Fruit fly (Drosophila melanogaster) S2 (cell line): ENCODE data around the gene CG12259.
"Not testable (repeated sequence)": the region's sequence is repeated elsewhere in the genome, so short reads cannot be mapped to it uniquely, and the experiment has no call there.

Experiments
- CG8478 ChIP-seq: fragments of >200 bp; optimal IDR thresholded peaks from 2 replicates; lab custom pipeline; 2018
- CTCF ChIP-seq, 2 experiments: fragments of >200 bp; optimal IDR thresholded peaks; 2 replicates each; lab custom pipeline; 2018

The CG12259 gene

dm6 chr3R:27920883-27921282 is at the start of gene CG12259:
TSS of gene CG12259 (minus strand) at chr3R:27921089.
- TF ChIP-seq CTCF (optimal IDR thresholded peaks at IDR 0.05; lab: Kevin White, UChicago), result no peak
- TF ChIP-seq CG8478 (lab: Kevin White, UChicago), result no peak

- TF ChIP-seq CG8478 (lab: Kevin White, UChicago); CTCF (optimal IDR thresholded peaks at IDR 0.05; lab: Kevin White, UChicago): not testable (repeated sequence)
Measured at dm6 chr3R:27963119-27963518, 42.2 kb upstream of the CG12259 start, which contains the start of the genes CG31131 and CG4849. TSS of gene CG31131 (minus strand) at chr3R:27963219. TSS of gene CG4849 (plus strand) at chr3R:27963415.

dm6 chr3R:27960473-27960872 is 39.6 kb upstream of the CG12259 start, which contains the start of gene CG31253:
TSS of gene CG31253 (minus strand) at chr3R:27960573.
- not testable (repeated sequence) for TF ChIP-seq CG8478 (lab: Kevin White, UChicago); CTCF (optimal IDR thresholded peaks at IDR 0.05; lab: Kevin White, UChicago)

- TF ChIP-seq CTCF (optimal IDR thresholded peaks at IDR 0.05; lab: Kevin White, UChicago); CG8478 (lab: Kevin White, UChicago): not testable (repeated sequence)
Measured at dm6 chr3R:27959145-27959544, 38.3 kb upstream of the CG12259 start, which contains the start of the genes CG42487 and CG4884. TSS of gene CG42487 (minus strand) at chr3R:27959245. TSS of gene CG4884 (minus strand) at chr3R:27959245.

dm6 chr3R:27957967-27958366 is 37.1 kb upstream of the CG12259 start:
- no peak for TF ChIP-seq CG8478 (lab: Kevin White, UChicago)
- TF ChIP-seq CTCF (optimal IDR thresholded peaks at IDR 0.05; lab: Kevin White, UChicago), result no peak

dm6 chr3R:27954533-27954932 is 33.6 kb upstream of the CG12259 start, which contains the start of gene Nep7:
TSS of gene Nep7 (plus strand) at chr3R:27954917.
- TF ChIP-seq CG8478 (lab: Kevin White, UChicago), result no peak
- no peak for TF ChIP-seq CTCF (optimal IDR thresholded peaks at IDR 0.05; lab: Kevin White, UChicago)

dm6 chr3R:27953890-27954289 is 33.0 kb upstream of the CG12259 start, which contains the start of gene CG4951:
TSS of gene CG4951 (minus strand) at chr3R:27954112.
- TF ChIP-seq CG8478 (lab: Kevin White, UChicago) (no peak), CTCF (optimal IDR thresholded peaks at IDR 0.05; lab: Kevin White, UChicago) (no peak)

dm6 chr3R:27948421-27948906 is 27.6 kb upstream of the CG12259 start, which contains the start of gene Gp93:
TSS of gene Gp93 (plus strand) at chr3R:27948711.
- TF ChIP-seq CG8478 (lab: Kevin White, UChicago), result no peak
- TF ChIP-seq CTCF (optimal IDR thresholded peaks at IDR 0.05; lab: Kevin White, UChicago), result no peak

- TF ChIP-seq CG8478 (lab: Kevin White, UChicago) (no peak), CTCF (optimal IDR thresholded peaks at IDR 0.05; lab: Kevin White, UChicago) (peak in 1 of 2 experiments; percentile 18)
Measured at dm6 chr3R:27947682-27948245, 26.9 kb upstream of the CG12259 start, which contains the start of gene mfrn. TSS of gene mfrn (minus strand) at chr3R:27948021.

- no peak for TF ChIP-seq CG8478 (lab: Kevin White, UChicago)
- no peak for TF ChIP-seq CTCF (optimal IDR thresholded peaks at IDR 0.05; lab: Kevin White, UChicago)
Measured at dm6 chr3R:27946555-27947204, 25.8 kb upstream of the CG12259 start.

dm6 chr3R:27945398-27945797 is 24.5 kb upstream of the CG12259 start:
- TF ChIP-seq CG8478 (lab: Kevin White, UChicago) (no peak), CTCF (optimal IDR thresholded peaks at IDR 0.05; lab: Kevin White, UChicago) (no peak)

- TF ChIP-seq CTCF (optimal IDR thresholded peaks at IDR 0.05; lab: Kevin White, UChicago) (no peak), CG8478 (lab: Kevin White, UChicago) (no peak)
Measured at dm6 chr3R:27937752-27938694, 17.1 kb upstream of the CG12259 start, which contains the start of the genes NSD and BOD1. TSS of gene NSD (minus strand) at chr3R:27937853. TSS of gene BOD1 (plus strand) at chr3R:27938245.

- TF ChIP-seq CG8478 (lab: Kevin White, UChicago), result no peak
- no peak for TF ChIP-seq CTCF (optimal IDR thresholded peaks at IDR 0.05; lab: Kevin White, UChicago)
Measured at dm6 chr3R:27931461-27931860, 10.6 kb upstream of the CG12259 start.
